Worm (Caenorhabditis elegans): ENCODE measurements around the gene H35B03.2.

DNA sequence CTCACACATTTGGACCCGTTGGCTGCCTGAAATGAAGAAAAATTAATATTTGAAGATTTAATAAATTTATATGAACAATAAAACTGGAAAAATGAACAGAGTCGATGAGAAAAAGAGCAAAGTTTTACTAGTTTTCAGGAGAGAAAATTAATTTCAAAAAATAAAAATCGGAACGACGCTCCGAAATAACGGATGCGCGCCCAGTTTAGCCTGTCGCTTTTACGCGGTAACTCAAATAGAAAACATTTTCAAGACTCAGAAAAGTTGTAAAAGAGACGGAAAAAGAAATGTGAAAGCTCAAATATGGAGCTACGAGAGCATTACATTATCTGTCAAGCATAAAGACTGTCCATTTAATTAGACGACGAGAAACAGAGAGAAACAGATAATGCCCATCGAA lies 28.0 kb downstream of the H35B03.2 start, which contains the start of the genes C55C3.73 and perm-5:
- TF ChIP-seq nhr-76 (tag; optimal IDR thresholded peaks at IDR 0.05) (no peak), unc-62 (GFP tag; optimal IDR thresholded peaks at IDR 0.05) (no peak), unc-39 (tag; optimal IDR thresholded peaks at IDR 0.05) (no peak), drap-1 (GFP tag; optimal IDR thresholded peaks at IDR 0.05) (no peak), mab-5 (tag; optimal IDR thresholded peaks at IDR 0.05) (no peak), ces-1 (GFP tag; optimal IDR thresholded peaks at IDR 0.05) (no peak), lsy-2 (tag; optimal IDR thresholded peaks at IDR 0.05) (no peak), cnd-1 (tag; optimal IDR thresholded peaks at IDR 0.05) (no peak)
